Worm (Caenorhabditis elegans) whole organism, dauer: ENCODE data around the gene fipr-12.

ENCODE experiments used
- unc-62 ChIP-seq: sonication (generic microtip); optimal IDR thresholded peaks from 2 replicates; lab custom pipeline; 2017; ENCODE audit warnings: missing biosample characterization, missing genetic modification reagents, missing genetic modification characterization

The fipr-12 gene

ce11 chrV:9943039-9943438, at the start of gene fipr-12:
Gene fipr-12, plus strand, starts transcription at chrV:9943339.
- no peak for TF ChIP-seq unc-62 (GFP tag; lab: Kevin White, UChicago)

ce11 chrV:9899278-9899677, 43.9 kb upstream of the fipr-12 start, which contains the start of gene egl-47:
Gene egl-47, plus strand, starts transcription at chrV:9899578.
- TF ChIP-seq unc-62 (GFP tag; lab: Kevin White, UChicago), result no peak

ce11 chrV:9901119-9901518, 42.0 kb upstream of the fipr-12 start:
- no peak for TF ChIP-seq unc-62 (GFP tag; lab: Kevin White, UChicago)

- no peak for TF ChIP-seq unc-62 (GFP tag; lab: Kevin White, UChicago)
Measured at ce11 chrV:9906115-9906514, 37.0 kb upstream of the fipr-12 start, which contains the start of gene fipr-11. Gene fipr-11, minus strand, starts transcription at chrV:9906215.

ce11 chrV:9907205-9907604, 35.9 kb upstream of the fipr-12 start:
- no peak for TF ChIP-seq unc-62 (GFP tag; lab: Kevin White, UChicago)

- no peak for TF ChIP-seq unc-62 (GFP tag; lab: Kevin White, UChicago)
Measured at ce11 chrV:9909624-9910023, 33.5 kb upstream of the fipr-12 start.

- TF ChIP-seq unc-62 (GFP tag; lab: Kevin White, UChicago), result no peak
Measured at ce11 chrV:9911165-9911564, 32.0 kb upstream of the fipr-12 start.

ce11 chrV:9913863-9914262, 29.3 kb upstream of the fipr-12 start, which contains the start of gene fipr-10:
Gene fipr-10, plus strand, starts transcription at chrV:9914163.
- TF ChIP-seq unc-62 (GFP tag; lab: Kevin White, UChicago), result no peak

- TF ChIP-seq unc-62 (GFP tag; lab: Kevin White, UChicago), result no peak
Measured at ce11 chrV:9915021-9915420, 28.1 kb upstream of the fipr-12 start, which contains the start of gene mec-9. Gene mec-9, minus strand, starts transcription at chrV:9915121.

ce11 chrV:9916665-9917064, 26.5 kb upstream of the fipr-12 start, which contains the start of gene C50H2.4:
Gene C50H2.4, plus strand, starts transcription at chrV:9916965.
- TF ChIP-seq unc-62 (GFP tag; lab: Kevin White, UChicago), result no peak

ce11 chrV:9918410-9918809, 24.7 kb upstream of the fipr-12 start, which contains the start of gene C50H2.5:
Gene C50H2.5, plus strand, starts transcription at chrV:9918710.
- TF ChIP-seq unc-62 (GFP tag; lab: Kevin White, UChicago), result no peak

ce11 chrV:9921288-9921687, 21.9 kb upstream of the fipr-12 start, which contains the start of gene ceh-75:
Gene ceh-75, plus strand, starts transcription at chrV:9921337.
- TF ChIP-seq unc-62 (GFP tag; lab: Kevin White, UChicago), result no peak

ce11 chrV:9922481-9922880, 20.7 kb upstream of the fipr-12 start, which contains the start of gene C50H2.7:
Gene C50H2.7, plus strand, starts transcription at chrV:9922781.
- TF ChIP-seq unc-62 (GFP tag; lab: Kevin White, UChicago), result no peak

- TF ChIP-seq unc-62 (GFP tag; lab: Kevin White, UChicago), result no peak
Measured at ce11 chrV:9924389-9924788, 18.8 kb upstream of the fipr-12 start.

ce11 chrV:9925647-9926046, 17.5 kb upstream of the fipr-12 start:
- TF ChIP-seq unc-62 (GFP tag; lab: Kevin White, UChicago), result no peak

- no peak for TF ChIP-seq unc-62 (GFP tag; lab: Kevin White, UChicago)
Measured at ce11 chrV:9926240-9926639, 16.9 kb upstream of the fipr-12 start, which contains the start of gene C50H2.13. Gene C50H2.13, plus strand, starts transcription at chrV:9926540.

- no peak for TF ChIP-seq unc-62 (GFP tag; lab: Kevin White, UChicago)
Measured at ce11 chrV:9927381-9927780, 15.8 kb upstream of the fipr-12 start.
